Worm (Caenorhabditis elegans) whole organism, young adult: ENCODE results near the gene spp-26.

Experiments
- B0019.2 ChIP-seq: fragments of 200-800 bp; sonication (Bioruptor generic); conservative IDR thresholded peaks from 2 replicates; pipeline ENCODE4 v1.3.6; 2022; ENCODE audit warnings: missing genetic modification reagents, missing genetic modification characterization, missing compliant biosample characterization
- F10E7.11 ChIP-seq: sonication (generic microtip); optimal IDR thresholded peaks from 2 replicates; lab custom pipeline; 2017; ENCODE audit warnings: mild to moderate bottlenecking, missing genetic modification characterization, moderate library complexity, missing compliant biosample characterization
- F23B12.7 ChIP-seq: sonication (generic microtip); optimal IDR thresholded peaks from 2 replicates; lab custom pipeline; 2017; ENCODE audit warnings: missing genetic modification characterization, mild to moderate bottlenecking, missing compliant biosample characterization, antibody characterized with exemption, moderate library complexity; ENCODE audit not compliant: insufficient read depth
- F37B4.10 ChIP-seq: fragments of 200-800 bp; sonication (Bioruptor generic); IDR thresholded peaks from 2 replicates; pipeline ENCODE4 v1.3.6; 2022; ENCODE audit warnings: missing genetic modification characterization, missing compliant biosample characterization
- F52B5.7 ChIP-seq: sonication (generic microtip); optimal IDR thresholded peaks from 2 replicates; lab custom pipeline; 2016; ENCODE audit warnings: mild to moderate bottlenecking, missing genetic modification characterization, missing compliant biosample characterization
- Y79H2A.3 ChIP-seq: fragments of 200-800 bp; sonication (Bioruptor generic); conservative IDR thresholded peaks from 2 replicates; pipeline ENCODE4 v1.3.6; 2022; ENCODE audit warnings: missing genetic modification reagents, missing genetic modification characterization, missing compliant biosample characterization
- attf-6 ChIP-seq: fragments of 200-800 bp; sonication (Bioruptor generic); IDR thresholded peaks from 2 replicates; pipeline ENCODE4 v1.3.6; 2022; ENCODE audit warnings: missing genetic modification reagents, missing genetic modification characterization, missing compliant biosample characterization
- bed-1 ChIP-seq: fragments of 200-800 bp; sonication (Bioruptor generic); IDR thresholded peaks from 2 replicates; pipeline ENCODE4 v1.3.6; 2022; ENCODE audit warnings: missing genetic modification reagents, missing genetic modification characterization, missing compliant biosample characterization
- ccch-3 ChIP-seq: fragments of 200-800 bp; sonication (Bioruptor generic); optimal IDR thresholded peaks from 2 replicates; lab custom pipeline; 2018; ENCODE audit warnings: mild to moderate bottlenecking, missing genetic modification characterization, missing compliant biosample characterization
- ceh-40 ChIP-seq: fragments of 200-800 bp; sonication (Bioruptor generic); IDR thresholded peaks from 2 replicates; pipeline ENCODE4 v1.3.6; 2022; ENCODE audit warnings: missing genetic modification characterization, missing compliant biosample characterization
- die-1 ChIP-seq: sonication (generic microtip); optimal IDR thresholded peaks from 2 replicates; lab custom pipeline; 2016; ENCODE audit warnings: missing genotype, mild to moderate bottlenecking, missing genetic modification characterization, missing compliant biosample characterization
- egl-18 ChIP-seq: fragments of 200-800 bp; sonication (Bioruptor generic); IDR thresholded peaks from 2 replicates; pipeline ENCODE4 v1.3.6; 2022; ENCODE audit warnings: missing genetic modification reagents, missing genetic modification characterization, missing compliant biosample characterization
- egl-44 ChIP-seq: fragments of 200-800 bp; sonication (Bioruptor generic); IDR thresholded peaks from 2 replicates; pipeline ENCODE4 v1.3.6; 2022; ENCODE audit warnings: missing genetic modification reagents, missing genetic modification characterization, missing compliant biosample characterization
- hrde-1 ChIP-seq: sonication (generic microtip); optimal IDR thresholded peaks from 2 replicates; lab custom pipeline; 2016; ENCODE audit warnings: missing genetic modification characterization, mild to moderate bottlenecking, missing compliant biosample characterization, moderate library complexity, missing genotype, missing genetic modification reagents, borderline replicate concordance
- hsf-1 ChIP-seq: fragments of 200-800 bp; sonication (Bioruptor generic); IDR thresholded peaks from 2 replicates; pipeline ENCODE4 v1.3.6; 2022; ENCODE audit warnings: missing genetic modification reagents, missing genetic modification characterization, missing compliant biosample characterization
- let-607 ChIP-seq, 2 experiments: fragments of 200-800 bp in 1 of 2; sonication (Bioruptor generic) in 1 of 2; sonication (generic microtip) in 1 of 2; optimal IDR thresholded peaks; 2 replicates each; lab custom pipeline; 2016 to 2018; ENCODE audit warnings: mild to moderate bottlenecking in 2 of 2, missing compliant biosample characterization in 2 of 2, missing genetic modification characterization in 2 of 2, moderate library complexity in 2 of 2, missing genotype in 1 of 2
- lin-40 ChIP-seq: sonication (generic microtip); optimal IDR thresholded peaks from 2 replicates; lab custom pipeline; 2016; ENCODE audit warnings: missing genetic modification characterization, mild to moderate bottlenecking, missing compliant biosample characterization, missing genotype, missing genetic modification reagents
- lsl-1 ChIP-seq: fragments of 200-800 bp; sonication (Bioruptor generic); optimal IDR thresholded peaks from 2 replicates; lab custom pipeline; 2018; ENCODE audit warnings: mild to moderate bottlenecking, missing genetic modification characterization, moderate library complexity, missing compliant biosample characterization
- madf-3 ChIP-seq: fragments of 200-800 bp; sonication (Bioruptor generic); IDR thresholded peaks from 2 replicates; pipeline ENCODE4 v1.3.6; 2022; ENCODE audit warnings: missing genetic modification reagents, missing genetic modification characterization, missing compliant biosample characterization
- madf-6 ChIP-seq: fragments of 200-800 bp; sonication (Bioruptor generic); IDR thresholded peaks from 2 replicates; pipeline ENCODE4 v1.3.6; 2022; ENCODE audit warnings: missing genetic modification reagents, missing genetic modification characterization, missing compliant biosample characterization
- nfya-1 ChIP-seq: sonication (generic microtip); optimal IDR thresholded peaks from 2 replicates; lab custom pipeline; 2017; ENCODE audit warnings: antibody characterized with exemption, missing compliant biosample characterization, missing genetic modification characterization, borderline replicate concordance; ENCODE audit not compliant: insufficient read depth
- nfyb-1 ChIP-seq: fragments of 200-800 bp; sonication (Bioruptor generic); IDR thresholded peaks from 2 replicates; pipeline ENCODE4 v1.3.6; 2022; ENCODE audit warnings: missing genetic modification reagents, missing genetic modification characterization, missing compliant biosample characterization
- somi-1 ChIP-seq: fragments of 200-800 bp; sonication (Bioruptor generic); optimal IDR thresholded peaks from 2 replicates; lab custom pipeline; 2018; ENCODE audit warnings: mild to moderate bottlenecking, missing genetic modification characterization, missing compliant biosample characterization
- tlf-1 ChIP-seq: fragments of 200-800 bp; sonication (Bioruptor generic); optimal IDR thresholded peaks from 2 replicates; lab custom pipeline; 2018; ENCODE audit warnings: mild to moderate bottlenecking, missing genetic modification characterization, missing compliant biosample characterization
- xnd-1 ChIP-seq: sonication (generic microtip); optimal IDR thresholded peaks from 2 replicates; lab custom pipeline; 2016; ENCODE audit warnings: missing genotype, missing genetic modification reagents, missing genetic modification characterization, missing compliant biosample characterization
- zfh-2 ChIP-seq: fragments of 200-800 bp; sonication (Bioruptor generic); conservative IDR thresholded peaks from 2 replicates; pipeline ENCODE4 v1.3.6; 2022; ENCODE audit warnings: missing genetic modification reagents, missing genetic modification characterization, missing compliant biosample characterization
- ztf-18 ChIP-seq: sonication (generic microtip); optimal IDR thresholded peaks from 2 replicates; lab custom pipeline; 2016; ENCODE audit warnings: missing genotype, mild to moderate bottlenecking, missing genetic modification characterization, missing compliant biosample characterization
- ztf-28 ChIP-seq: fragments of 200-800 bp; sonication (Bioruptor generic); IDR thresholded peaks from 2 replicates; pipeline ENCODE4 v1.3.6; 2022; ENCODE audit warnings: missing genetic modification reagents, missing genetic modification characterization, missing compliant biosample characterization
- ztf-3 ChIP-seq: fragments of 200-800 bp; sonication (Bioruptor generic); optimal IDR thresholded peaks from 2 replicates; lab custom pipeline; 2018; ENCODE audit warnings: mild to moderate bottlenecking, missing genetic modification characterization, missing compliant biosample characterization

spp-26 gene

ce11 chrV:6513786-6514430 lies 45.1 kb downstream of the spp-26 start:
- TF ChIP-seq madf-3 (GFP tag; lab: Robert Waterston, UW) = no peak
- TF ChIP-seq F10E7.11 (tag; lab: Kevin White, UChicago) = no peak
- TF ChIP-seq die-1 (tag; lab: Kevin White, UChicago) = no peak
- no peak for TF ChIP-seq ztf-3 (GFP tag; lab: Kevin White, UChicago)
- no peak for TF ChIP-seq egl-44 (GFP tag; lab: Robert Waterston, UW)
- TF ChIP-seq bed-1 (GFP tag; lab: Robert Waterston, UW) = no peak
- TF ChIP-seq F52B5.7 (tag; lab: Kevin White, UChicago) = no peak
- TF ChIP-seq B0019.2 (GFP tag; lab: Robert Waterston, UW) = no peak
- TF ChIP-seq F23B12.7 (tag; lab: Kevin White, UChicago) = no peak
- TF ChIP-seq ceh-40 (GFP tag; lab: Robert Waterston, UW) = no peak
- no peak for TF ChIP-seq Y79H2A.3 (GFP tag; lab: Robert Waterston, UW)
- no peak for TF ChIP-seq lin-40
- no peak for TF ChIP-seq ztf-18 (tag; lab: Kevin White, UChicago)

- TF ChIP-seq ztf-28 (GFP tag; lab: Robert Waterston, UW) = no peak
- TF ChIP-seq let-607 (tag; optimal IDR thresholded peaks at IDR 0.05; lab: Kevin White, UChicago) = peak in 1 of 2 experiments; percentile 87
Measured at ce11 chrV:6513356-6513755, 45.6 kb downstream of the spp-26 start.

- TF ChIP-seq hsf-1 = no peak
- TF ChIP-seq xnd-1 (tag; lab: Kevin White, UChicago) = no peak
- no peak for TF ChIP-seq egl-18 (GFP tag; lab: Robert Waterston, UW)
- TF ChIP-seq attf-6 (GFP tag; lab: Robert Waterston, UW) = no peak
- 0 out of 2 replicates have a peak, but pooled peaks have one; percentile 10 for TF ChIP-seq nfyb-1 (GFP tag; lab: Robert Waterston, UW)
Measured at ce11 chrV:6511121-6511520, 47.9 kb downstream of the spp-26 start, which contains the start of gene ubh-1. ubh-1 (minus strand) TSS chrV:6511409.

- TF ChIP-seq ztf-3 (GFP tag; lab: Kevin White, UChicago) = no peak
- TF ChIP-seq zfh-2 (GFP tag; lab: Robert Waterston, UW) = no peak
- peak; percentile 3 for TF ChIP-seq xnd-1 (tag; lab: Kevin White, UChicago)
- peak; percentile 88 for TF ChIP-seq lsl-1 (GFP tag; lab: Kevin White, UChicago)
- TF ChIP-seq madf-6 = peak; percentile 49; the same call in 1 of the 2 replicates
Measured at ce11 chrV:6510622-6511021, 48.4 kb downstream of the spp-26 start.

- TF ChIP-seq hrde-1 (tag; lab: Kevin White, UChicago) = no peak
- TF ChIP-seq somi-1 = no peak
- TF ChIP-seq ccch-3 (GFP tag; lab: Kevin White, UChicago) = no peak
- no peak for TF ChIP-seq nfya-1
- TF ChIP-seq tlf-1 (GFP tag; lab: Kevin White, UChicago) = no peak
- TF ChIP-seq F37B4.10 (GFP tag; lab: Robert Waterston, UW) = no peak
Measured at ce11 chrV:6509717-6510116, 49.3 kb downstream of the spp-26 start, which contains the start of gene ubh-2. ubh-2 (minus strand) TSS chrV:6509817.
